Worm (Caenorhabditis elegans) whole organism, L3 larva: ENCODE data around the gene srd-35.

Experiments
- ZK546.5 ChIP-seq: sonication (generic microtip); optimal IDR thresholded peaks from 2 replicates; lab custom pipeline; 2017; ENCODE audit warnings: missing biosample characterization, missing genetic modification characterization
- ceh-9 ChIP-seq: sonication (generic microtip); optimal IDR thresholded peaks from 2 replicates; lab custom pipeline; 2018; ENCODE audit warnings: missing biosample characterization, missing genetic modification characterization
- egl-27 ChIP-seq: sonication (generic microtip); optimal IDR thresholded peaks from 4 replicates; lab custom pipeline; 2017; ENCODE audit warnings: missing biosample characterization, missing genetic modification reagents, missing genetic modification characterization
- egl-5 ChIP-seq: fragments of 150-350 bp; optimal IDR thresholded peaks from 2 replicates; lab custom pipeline; 2017; ENCODE audit warnings: missing biosample characterization, missing genetic modification reagents, missing genetic modification characterization, inconsistent platforms
- elt-1 ChIP-seq: fragments of 150-350 bp; optimal IDR thresholded peaks from 2 replicates; lab custom pipeline; 2014; ENCODE audit warnings: missing biosample characterization, missing genetic modification characterization
- elt-2 ChIP-seq: sonication (generic microtip); optimal IDR thresholded peaks from 2 replicates; lab custom pipeline; 2016; ENCODE audit warnings: missing genetic modification reagents, mild to moderate bottlenecking, missing genetic modification characterization, missing compliant biosample characterization
- elt-3 ChIP-seq, 3 experiments: fragments of 150-350 bp in 1 of 3; sonication (generic microtip) in 2 of 3; optimal IDR thresholded peaks; 2 replicates in 2 of 3; 4 replicates in 1 of 3; lab custom pipeline; 2014 to 2017; ENCODE audit warnings: missing biosample characterization in 3 of 3, missing genetic modification characterization in 3 of 3
- eor-1 ChIP-seq, 2 experiments: fragments of 150-350 bp; optimal IDR thresholded peaks; 2 replicates each; lab custom pipeline; 2014 to 2018; ENCODE audit warnings: missing biosample characterization in 2 of 2, missing genetic modification characterization in 2 of 2
- fkh-10 ChIP-seq: sonication (generic microtip); optimal IDR thresholded peaks from 2 replicates; lab custom pipeline; 2017; ENCODE audit warnings: missing biosample characterization, missing genetic modification reagents, missing genetic modification characterization
- fkh-2 ChIP-seq: fragments of 150-350 bp; optimal IDR thresholded peaks from 2 replicates; lab custom pipeline; 2014; ENCODE audit warnings: missing biosample characterization, missing genetic modification reagents, missing genetic modification characterization
- fos-1 ChIP-seq: fragments of 150-350 bp; optimal IDR thresholded peaks from 2 replicates; lab custom pipeline; 2014; ENCODE audit warnings: missing biosample characterization, missing genetic modification characterization
- hmg-11 ChIP-seq: sonication (generic microtip); optimal IDR thresholded peaks from 2 replicates; lab custom pipeline; 2016; ENCODE audit warnings: missing genetic modification characterization, missing compliant biosample characterization
- jun-1 ChIP-seq: fragments of 150-350 bp; optimal IDR thresholded peaks from 2 replicates; lab custom pipeline; 2014; ENCODE audit warnings: missing biosample characterization, missing genetic modification reagents, missing genetic modification characterization
- lin-15B ChIP-seq: fragments of 150-350 bp; optimal IDR thresholded peaks from 2 replicates; lab custom pipeline; 2014; ENCODE audit warnings: missing biosample characterization, missing genetic modification characterization
- lin-39 ChIP-seq: fragments of 150-350 bp; optimal IDR thresholded peaks from 2 replicates; lab custom pipeline; 2018; ENCODE audit warnings: missing biosample characterization, missing genetic modification reagents, missing genetic modification characterization
- lsy-12 ChIP-seq: sonication (generic microtip); optimal IDR thresholded peaks from 2 replicates; lab custom pipeline; 2016; ENCODE audit warnings: mild to moderate bottlenecking, missing genetic modification characterization, missing compliant biosample characterization
- mml-1 ChIP-seq: fragments of 150-350 bp; sonication (generic microtip); optimal IDR thresholded peaks from 3 replicates; lab custom pipeline; 2014; ENCODE audit warnings: missing biosample characterization, missing genetic modification characterization
- nfya-1 ChIP-seq: sonication (generic microtip); optimal IDR thresholded peaks from 2 replicates; lab custom pipeline; 2017; ENCODE audit warnings: missing genetic modification characterization, mild to moderate bottlenecking, missing compliant biosample characterization, antibody characterized with exemption, moderate library complexity; ENCODE audit not compliant: insufficient read depth
- nhr-11 ChIP-seq: fragments of 150-350 bp; optimal IDR thresholded peaks from 2 replicates; lab custom pipeline; 2014; ENCODE audit warnings: missing biosample characterization, missing genetic modification characterization
- nhr-12 ChIP-seq: fragments of 150-350 bp; optimal IDR thresholded peaks from 2 replicates; lab custom pipeline; 2014; ENCODE audit warnings: missing biosample characterization, missing genetic modification characterization
- nhr-23 ChIP-seq: fragments of 150-350 bp; optimal IDR thresholded peaks from 2 replicates; lab custom pipeline; 2014; ENCODE audit warnings: missing biosample characterization, missing genetic modification reagents, missing genetic modification characterization
- nhr-237 ChIP-seq: fragments of 150-350 bp; optimal IDR thresholded peaks from 2 replicates; lab custom pipeline; 2014; ENCODE audit warnings: missing biosample characterization, missing genetic modification characterization
- nhr-25 ChIP-seq: sonication (generic microtip); optimal IDR thresholded peaks from 2 replicates; lab custom pipeline; 2017; ENCODE audit warnings: missing biosample characterization, missing genetic modification characterization
- nhr-28 ChIP-seq: fragments of 150-350 bp; optimal IDR thresholded peaks from 2 replicates; lab custom pipeline; 2014; ENCODE audit warnings: missing biosample characterization, missing genetic modification characterization
- nhr-43 ChIP-seq: sonication (generic microtip); optimal IDR thresholded peaks from 2 replicates; lab custom pipeline; 2016; ENCODE audit warnings: mild to moderate bottlenecking, missing genetic modification characterization, missing compliant biosample characterization; ENCODE audit not compliant: poor library complexity, severe bottlenecking
- nhr-67 ChIP-seq: fragments of 150-350 bp; optimal IDR thresholded peaks from 2 replicates; lab custom pipeline; 2014; ENCODE audit warnings: missing biosample characterization, missing genetic modification characterization
- nhr-76 ChIP-seq: fragments of 150-350 bp; sonication (generic microtip); optimal IDR thresholded peaks from 5 replicates; lab custom pipeline; 2014; ENCODE audit warnings: missing biosample characterization, missing genetic modification characterization
- nhr-77 ChIP-seq: fragments of 150-350 bp; optimal IDR thresholded peaks from 2 replicates; lab custom pipeline; 2014; ENCODE audit warnings: missing biosample characterization, missing genetic modification characterization
- pha-4 ChIP-seq: fragments of 150-350 bp; optimal IDR thresholded peaks from 2 replicates; lab custom pipeline; 2014; ENCODE audit warnings: missing biosample characterization, missing genetic modification reagents, missing genetic modification characterization
- pqm-1 ChIP-seq: fragments of 150-350 bp; optimal IDR thresholded peaks from 2 replicates; lab custom pipeline; 2017; ENCODE audit warnings: missing biosample characterization, missing genetic modification characterization, inconsistent platforms
- sea-2 ChIP-seq: fragments of 150-350 bp; sonication (generic microtip); optimal IDR thresholded peaks from 4 replicates; lab custom pipeline; 2014; ENCODE audit warnings: missing biosample characterization, missing genetic modification reagents, missing genetic modification characterization
- skn-1 ChIP-seq: fragments of 150-350 bp; optimal IDR thresholded peaks from 2 replicates; lab custom pipeline; 2014; ENCODE audit warnings: missing biosample characterization, missing genetic modification characterization
- snpc-4 ChIP-seq: fragments of 150-350 bp; optimal IDR thresholded peaks from 2 replicates; lab custom pipeline; 2014; ENCODE audit warnings: missing biosample characterization, missing genetic modification characterization
- tbx-2 ChIP-seq: sonication (generic microtip); optimal IDR thresholded peaks from 2 replicates; lab custom pipeline; 2016; ENCODE audit warnings: mild to moderate bottlenecking, missing genetic modification characterization, missing compliant biosample characterization
- unc-62 ChIP-seq: fragments of 150-350 bp; sonication (generic microtip); optimal IDR thresholded peaks from 4 replicates; lab custom pipeline; 2014; ENCODE audit warnings: missing biosample characterization, missing genetic modification reagents, missing genetic modification characterization
- ztf-4 ChIP-seq: fragments of 150-350 bp; optimal IDR thresholded peaks from 2 replicates; lab custom pipeline; 2014; ENCODE audit warnings: missing biosample characterization, missing genetic modification characterization

The srd-35 gene

DNA sequence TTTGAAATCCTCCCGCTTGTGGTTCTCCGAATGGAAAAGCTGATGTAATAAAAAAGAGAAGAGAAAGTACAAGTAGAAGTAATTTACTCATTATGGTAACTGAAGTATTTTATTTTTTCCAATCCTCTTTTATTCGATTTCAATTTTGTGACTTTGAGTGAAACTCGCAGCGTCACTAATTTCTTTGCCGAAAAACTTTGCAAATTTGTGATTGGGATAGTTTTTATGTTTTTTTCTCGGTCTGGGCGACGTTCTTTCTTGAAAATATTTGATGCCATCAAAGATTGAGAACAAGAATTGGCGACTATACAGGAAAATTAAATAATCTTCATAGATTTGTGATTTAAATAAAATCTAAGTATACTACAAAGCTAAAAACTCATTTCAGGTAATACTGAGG is 35.4 kb downstream of the srd-35 start, which contains the start of gene far-4:
Gene far-4 (minus strand): TSS at position 101 of the 400 bp plus-strand sequence.
- TF ChIP-seq pha-4 (tag; lab: Kevin White, UChicago) (no peak), pqm-1 (tag; lab: Kevin White, UChicago) (no peak), nhr-77 (no peak), unc-62 (GFP tag; lab: Kevin White, UChicago) (no peak), nhr-23 (no peak), fos-1 (no peak), sea-2 (GFP tag; lab: Kevin White, UChicago) (no peak), ztf-4 (no peak)
- TF ChIP-seq, all 47 proteins: peak for 0

DNA sequence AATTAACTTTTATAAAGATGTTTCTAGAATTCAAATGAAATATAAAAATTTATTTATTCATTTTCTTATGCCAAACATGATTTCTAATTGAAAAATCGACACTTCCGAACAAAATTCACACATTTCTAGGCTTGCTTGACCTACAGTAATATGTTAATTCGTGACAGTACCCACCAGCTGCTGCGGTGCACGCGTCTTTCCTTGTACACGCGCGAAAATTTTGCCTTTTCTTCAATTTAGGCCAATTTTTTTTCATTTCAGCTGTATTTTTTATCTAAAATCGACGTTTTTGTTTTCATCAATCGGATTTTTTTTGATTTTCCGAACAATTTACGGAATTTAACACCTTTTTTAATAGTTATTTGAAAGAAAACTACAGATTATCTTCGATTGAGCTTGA is 35.9 kb downstream of the srd-35 start:
- TF ChIP-seq eor-1 (tag; optimal IDR thresholded peaks at IDR 0.05; lab: Kevin White, UChicago), result no peak
- TF ChIP-seq nhr-237 (tag; lab: Kevin White, UChicago), result no peak
- TF ChIP-seq nhr-11 (tag; lab: Kevin White, UChicago), result no peak
- no peak for TF ChIP-seq elt-3 (tag; optimal IDR thresholded peaks at IDR 0.05; lab: Kevin White, UChicago)
- no peak for TF ChIP-seq egl-5 (tag; lab: Kevin White, UChicago)
- TF ChIP-seq lin-15B (tag; lab: Kevin White, UChicago), result no peak
- no peak for TF ChIP-seq tbx-2 (tag; lab: Kevin White, UChicago)
- TF ChIP-seq egl-27 (tag; lab: Kevin White, UChicago), result no peak
- TF ChIP-seq nhr-67 (tag; lab: Kevin White, UChicago), result no peak
- TF ChIP-seq nhr-76 (tag; lab: Kevin White, UChicago), result no peak
- no peak for TF ChIP-seq nhr-77
- no peak for TF ChIP-seq ZK546.5 (tag; lab: Kevin White, UChicago)
- TF ChIP-seq fkh-10 (GFP tag; lab: Kevin White, UChicago), result no peak
- TF ChIP-seq, all 47 proteins: peak for 0

DNA sequence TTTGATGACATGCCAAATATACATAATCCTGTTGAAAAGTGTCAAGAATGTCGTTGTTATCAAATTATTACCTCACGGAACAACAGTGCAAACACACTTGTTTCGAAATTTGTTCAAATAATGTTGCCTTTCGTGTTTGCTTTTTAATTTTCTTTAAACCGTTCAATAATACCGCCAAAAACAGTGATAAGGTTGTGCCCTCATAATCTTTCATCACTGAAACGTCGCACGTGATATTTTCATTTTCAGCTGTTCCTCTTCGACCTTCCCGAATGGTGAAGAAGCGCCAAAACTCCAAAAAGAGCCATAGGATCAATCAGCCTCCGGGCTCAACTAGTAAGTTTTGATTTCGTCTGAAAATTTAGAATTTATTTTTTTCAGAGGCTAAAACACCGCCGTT is 37.9 kb downstream of the srd-35 start, which contains the start of gene inft-2:
Gene inft-2 (plus strand): TSS at position 248 of the 400 bp plus-strand sequence.
- TF ChIP-seq snpc-4 (tag; lab: Kevin White, UChicago) (no peak), egl-27 (tag; lab: Kevin White, UChicago) (no peak), pqm-1 (tag; lab: Kevin White, UChicago) (peak; percentile 27), fkh-2 (tag; lab: Kevin White, UChicago) (no peak), nhr-28 (no peak), elt-2 (tag; lab: Kevin White, UChicago) (peak; percentile 61), nhr-12 (tag; lab: Kevin White, UChicago) (no peak), ztf-4 (no peak), pha-4 (tag; lab: Kevin White, UChicago) (peak; percentile 12)
- TF ChIP-seq, all 47 proteins: peak for 3

DNA sequence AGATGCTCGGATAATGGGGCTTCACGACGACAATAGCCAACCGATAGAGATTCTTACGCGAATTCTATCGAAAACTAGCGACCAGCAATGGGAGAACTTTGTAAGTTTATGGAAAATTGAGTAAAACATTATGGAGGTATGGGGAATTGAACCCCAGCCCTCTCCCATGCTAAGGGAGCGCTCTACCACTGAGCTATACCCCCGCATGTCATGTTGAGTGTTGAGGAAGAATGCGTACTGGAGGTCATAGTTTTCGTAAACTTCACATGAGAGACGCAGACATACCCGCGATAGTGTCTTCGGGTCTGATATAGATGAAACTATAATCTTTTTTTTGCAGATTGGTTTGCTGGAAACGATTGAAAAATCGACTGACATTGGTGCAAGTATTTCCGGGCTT is 39.2 kb downstream of the srd-35 start:
- TF ChIP-seq lin-39 (tag; lab: Kevin White, UChicago) (peak; percentile 85), tbx-2 (tag; lab: Kevin White, UChicago) (peak; percentile 43), nfya-1 (tag; lab: Kevin White, UChicago) (no peak), lsy-12 (tag; lab: Kevin White, UChicago) (peak; percentile 52), ztf-4 (peak; percentile 2), nhr-25 (tag; lab: Kevin White, UChicago) (peak; percentile 75), mml-1 (tag; lab: Kevin White, UChicago) (no peak), lin-15B (tag; lab: Kevin White, UChicago) (peak; percentile 26), elt-1 (tag; lab: Kevin White, UChicago) (no peak), pqm-1 (tag; lab: Kevin White, UChicago) (peak; percentile 9), skn-1 (tag; lab: Kevin White, UChicago) (peak; percentile 11), hmg-11 (tag; lab: Kevin White, UChicago) (peak; percentile 88), elt-3 (tag; optimal IDR thresholded peaks at IDR 0.05; lab: Kevin White, UChicago) (no peak), ceh-9 (tag; lab: Kevin White, UChicago) (no peak), nhr-43 (tag; lab: Kevin White, UChicago) (peak; percentile 89), pha-4 (tag; lab: Kevin White, UChicago) (peak; percentile 66), snpc-4 (tag; lab: Kevin White, UChicago) (peak; percentile 36), jun-1 (tag; lab: Kevin White, UChicago) (peak; percentile 34), elt-2 (tag; lab: Kevin White, UChicago) (peak; percentile 61), nhr-23 (peak; percentile 41)
- TF ChIP-seq, all 47 proteins: peak for 15
